Fruit fly (Drosophila melanogaster): ENCODE measurements around the gene CG15743.
A peak's percentile ranks its signal among the peaks of the same experiment; 100 is the strongest.

CG15743 gene

DNA sequence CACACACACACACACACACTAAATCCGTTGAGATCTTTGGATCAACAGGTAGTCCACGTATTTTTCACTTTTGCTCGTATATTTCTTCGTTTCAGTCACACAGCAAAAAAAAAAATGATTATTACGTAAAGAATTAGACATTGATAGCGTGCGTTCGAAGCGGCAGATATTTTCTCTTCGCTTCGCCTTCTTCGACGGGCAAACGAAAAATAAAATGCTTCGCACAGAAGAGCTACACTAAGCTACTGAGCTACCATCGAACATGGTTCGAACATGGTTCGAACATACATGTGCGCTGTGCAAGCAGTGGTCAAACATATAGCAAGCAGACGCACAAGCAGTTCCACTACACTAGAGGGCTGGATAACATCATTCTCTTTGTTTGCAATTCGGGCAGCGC, 28.5 kb upstream of the CG15743 start (continued):
- TF ChIP-seq Ets97D (GFP tag; optimal IDR thresholded peaks at IDR 0.05) (no peak), usp (GFP tag; optimal IDR thresholded peaks at IDR 0.05) (no peak), CG7839 (tag; optimal IDR thresholded peaks at IDR 0.05) (peak; percentile 13), CG9817 (tag; optimal IDR thresholded peaks at IDR 0.05) (peak; percentile 1), unpg (GFP tag; optimal IDR thresholded peaks at IDR 0.05) (peak; percentile 6), CG31224 (GFP tag; IDR thresholded peaks at IDR 0.05) (no peak), CG3163 (GFP tag; optimal IDR thresholded peaks at IDR 0.05) (peak; percentile 76), caup (GFP tag; optimal IDR thresholded peaks at IDR 0.05; ENCODE audit: severe bottlenecking) (peak; percentile 43), Rfx (GFP tag; IDR thresholded peaks at IDR 0.05) (peak; percentile 41; the same call in 1 of the 2 replicates), ssp (GFP tag; IDR thresholded peaks at IDR 0.05) (no peak), CG7987 (GFP tag; optimal IDR thresholded peaks at IDR 0.05) (peak; percentile 6), Side (GFP tag; optimal IDR thresholded peaks at IDR 0.05) (no peak), hb (GFP tag; IDR thresholded peaks at IDR 0.05; ENCODE audit: partially characterized antibody) (no peak), CG2199 (GFP tag; IDR thresholded peaks at IDR 0.05) (peak; percentile 97), CG3995 (GFP tag; optimal IDR thresholded peaks at IDR 0.05) (no peak), CG2678 (tag; optimal IDR thresholded peaks at IDR 0.05) (peak; percentile 10), H2.0 (GFP tag; IDR thresholded peaks at IDR 0.05) (peak; percentile 30; the same call in 1 of the 2 replicates), stc (GFP tag; IDR thresholded peaks at IDR 0.05) (no peak; the same call in 1 of the 2 replicates), ERR (GFP tag; optimal IDR thresholded peaks at IDR 0.05) (peak; percentile 7), onecut (GFP tag; IDR thresholded peaks at IDR 0.05) (0 out of 2 replicates have a peak, but pooled peaks have one; percentile 14), Dp (GFP tag; optimal IDR thresholded peaks at IDR 0.05) (peak; percentile 41), Fer1 (GFP tag; optimal IDR thresholded peaks at IDR 0.05) (peak; percentile 34), CG14965 (GFP tag; optimal IDR thresholded peaks at IDR 0.05; ENCODE audit: borderline replicate concordance) (no peak), CG42726 (GFP tag; IDR thresholded peaks at IDR 0.05; ENCODE audit: partially characterized antibody) (0 out of 2 replicates have a peak, but pooled peaks have one; percentile 18), Atf6 (GFP tag; IDR thresholded peaks at IDR 0.05) (no peak), kah (GFP tag; optimal IDR thresholded peaks at IDR 0.05) (peak; percentile 97), D19A (tag; optimal IDR thresholded peaks at IDR 0.05) (peak; percentile 20), BtbVII (GFP tag; optimal IDR thresholded peaks at IDR 0.05) (peak; percentile 24), ase (GFP tag; IDR thresholded peaks at IDR 0.05) (no peak), z (GFP tag; IDR thresholded peaks at IDR 0.05) (0 out of 3 replicates have a peak, but pooled peaks have one; percentile 55), ind (GFP tag; optimal IDR thresholded peaks at IDR 0.05) (no peak), CG15073 (GFP tag; optimal IDR thresholded peaks at IDR 0.05) (peak; percentile 46), Dip3 (GFP tag; optimal IDR thresholded peaks at IDR 0.05) (no peak), Deaf1 (tag; optimal IDR thresholded peaks at IDR 0.05) (peak; percentile 53), CG7745 (tag; optimal IDR thresholded peaks at IDR 0.05) (no peak), stwl (tag; optimal IDR thresholded peaks at IDR 0.05) (peak; percentile 75), Poxn (GFP tag; IDR thresholded peaks at IDR 0.05) (no peak), crp (GFP tag; optimal IDR thresholded peaks at IDR 0.05) (no peak), Max (GFP tag; optimal IDR thresholded peaks at IDR 0.05) (no peak), fd3F (GFP tag; optimal IDR thresholded peaks at IDR 0.05) (no peak), wek (GFP tag; optimal IDR thresholded peaks at IDR 0.05) (peak; percentile 30), pzg (GFP tag; optimal IDR thresholded peaks at IDR 0.05) (peak; percentile 23), ken (GFP tag; IDR thresholded peaks at IDR 0.05) (no peak), CG9437 (GFP tag; optimal IDR thresholded peaks at IDR 0.05) (peak; percentile 63), dmrt99B (tag; optimal IDR thresholded peaks at IDR 0.05) (no peak), jing (GFP tag; optimal IDR thresholded peaks at IDR 0.05) (no peak), CG3065 (GFP tag; optimal IDR thresholded peaks at IDR 0.05) (no peak), vvl (GFP tag; IDR thresholded peaks at IDR 0.05) (peak; percentile 47), MESR4 (GFP tag; optimal IDR thresholded peaks at IDR 0.05) (no peak), Kr (GFP tag; optimal IDR thresholded peaks at IDR 0.05) (no peak), nmo (GFP tag; optimal IDR thresholded peaks at IDR 0.05) (no peak)

Measured in whole organism, embryonic.